Fruit fly (Drosophila melanogaster): Measurements from ENCODE around the gene CG32147.

Gene CG32147

dm6 chr3L:15169795-15170194, 25.9 kb upstream of the CG32147 start:
- TF ChIP-seq EcR (GFP tag; optimal IDR thresholded peaks at IDR 0.05) (no peak), CG8478 (optimal IDR thresholded peaks at IDR 0.05) (no peak), pan (optimal IDR thresholded peaks at IDR 0.05) (no peak), Dll (optimal IDR thresholded peaks at IDR 0.05) (no peak), psq (optimal IDR thresholded peaks at IDR 0.05) (no peak), usp (GFP tag; optimal IDR thresholded peaks at IDR 0.05) (no peak)

dm6 chr3L:15169010-15169409, 25.2 kb upstream of the CG32147 start:
- TF ChIP-seq CG8478 (optimal IDR thresholded peaks at IDR 0.05) (no peak), Dll (optimal IDR thresholded peaks at IDR 0.05) (peak; percentile 23), EcR (GFP tag; optimal IDR thresholded peaks at IDR 0.05) (no peak)

dm6 chr3L:15163414-15163813, 19.6 kb upstream of the CG32147 start, which contains the start of gene CG7011:
Gene CG7011, minus strand, starts transcription at chr3L:15163628.
- no peak for TF ChIP-seq CG8478 (optimal IDR thresholded peaks at IDR 0.05)
- TF ChIP-seq EcR (GFP tag; optimal IDR thresholded peaks at IDR 0.05) = no peak
- no peak for TF ChIP-seq Dll (optimal IDR thresholded peaks at IDR 0.05)
- no peak for TF ChIP-seq psq (optimal IDR thresholded peaks at IDR 0.05)
- no peak for TF ChIP-seq usp (GFP tag; optimal IDR thresholded peaks at IDR 0.05)
- TF ChIP-seq pan (optimal IDR thresholded peaks at IDR 0.05) = no peak

dm6 chr3L:15162988-15163387, 19.1 kb upstream of the CG32147 start:
- TF ChIP-seq usp (GFP tag; optimal IDR thresholded peaks at IDR 0.05) (no peak), pan (optimal IDR thresholded peaks at IDR 0.05) (no peak), Dll (optimal IDR thresholded peaks at IDR 0.05) (no peak), EcR (GFP tag; optimal IDR thresholded peaks at IDR 0.05) (no peak), CG8478 (optimal IDR thresholded peaks at IDR 0.05) (no peak)

dm6 chr3L:15162005-15162404, 18.1 kb upstream of the CG32147 start:
- no peak for TF ChIP-seq pan (optimal IDR thresholded peaks at IDR 0.05)

- TF ChIP-seq psq (optimal IDR thresholded peaks at IDR 0.05) = no peak
- no peak for TF ChIP-seq CG8478 (optimal IDR thresholded peaks at IDR 0.05)
- TF ChIP-seq Dll (optimal IDR thresholded peaks at IDR 0.05) = no peak
- TF ChIP-seq usp (GFP tag; optimal IDR thresholded peaks at IDR 0.05) = no peak
- TF ChIP-seq pan (optimal IDR thresholded peaks at IDR 0.05) = no peak
- no peak for TF ChIP-seq EcR (GFP tag; optimal IDR thresholded peaks at IDR 0.05)
These were observed 17.7 kb upstream of the CG32147 start, which contains the start of gene CG6878 for dm6 chr3L:15161549-15161948. Gene CG6878, plus strand, starts transcription at chr3L:15161817.

dm6 chr3L:15158330-15159114, 14.7 kb upstream of the CG32147 start, which contains the start of the genes Msh6 and Prp31:
Gene Msh6, minus strand, starts transcription at chr3L:15158562.
Gene Prp31, plus strand, starts transcription at chr3L:15159100.
- TF ChIP-seq Dll (optimal IDR thresholded peaks at IDR 0.05) = no peak
- no peak for TF ChIP-seq psq (optimal IDR thresholded peaks at IDR 0.05)
- TF ChIP-seq EcR (GFP tag; optimal IDR thresholded peaks at IDR 0.05) = no peak
- TF ChIP-seq usp (GFP tag; optimal IDR thresholded peaks at IDR 0.05) = no peak
- TF ChIP-seq pan (optimal IDR thresholded peaks at IDR 0.05) = no peak
- no peak for TF ChIP-seq CG8478 (optimal IDR thresholded peaks at IDR 0.05)

dm6 chr3L:15150028-15150427, 6.2 kb upstream of the CG32147 start:
- TF ChIP-seq usp (GFP tag; optimal IDR thresholded peaks at IDR 0.05) = no peak
- TF ChIP-seq Dll (optimal IDR thresholded peaks at IDR 0.05) = no peak
- no peak for TF ChIP-seq pan (optimal IDR thresholded peaks at IDR 0.05)
- TF ChIP-seq EcR (GFP tag; optimal IDR thresholded peaks at IDR 0.05) = no peak
- no peak for TF ChIP-seq CG8478 (optimal IDR thresholded peaks at IDR 0.05)
- TF ChIP-seq psq (optimal IDR thresholded peaks at IDR 0.05) = no peak

- TF ChIP-seq usp (GFP tag; optimal IDR thresholded peaks at IDR 0.05) (no peak), Dll (optimal IDR thresholded peaks at IDR 0.05) (no peak), psq (optimal IDR thresholded peaks at IDR 0.05) (no peak)
These were observed 2.9 kb upstream of the CG32147 start, which contains the start of gene FucTA for dm6 chr3L:15146643-15147187. Gene FucTA, plus strand, starts transcription at chr3L:15147137.

dm6 chr3L:15143108-15143507, 751 bp downstream of the CG32147 start:
- no peak for TF ChIP-seq usp (GFP tag; optimal IDR thresholded peaks at IDR 0.05)
- TF ChIP-seq pan (optimal IDR thresholded peaks at IDR 0.05) = no peak
- no peak for TF ChIP-seq psq (optimal IDR thresholded peaks at IDR 0.05)
- no peak for TF ChIP-seq CG8478 (optimal IDR thresholded peaks at IDR 0.05)
- TF ChIP-seq Dll (optimal IDR thresholded peaks at IDR 0.05) = no peak
- TF ChIP-seq EcR (GFP tag; optimal IDR thresholded peaks at IDR 0.05) = no peak

- TF ChIP-seq psq (optimal IDR thresholded peaks at IDR 0.05) (no peak), EcR (GFP tag; optimal IDR thresholded peaks at IDR 0.05) (peak in 1 of 2 experiments; percentile 12)
These were observed 1.6 kb downstream of the CG32147 start, which contains the start of gene Pdi for dm6 chr3L:15142004-15142890. Gene Pdi, minus strand, starts transcription at chr3L:15142840.

Measured in whole organism.